Worm (Caenorhabditis elegans): Measurements from ENCODE around the gene Y57G11B.8.

Gene Y57G11B.8

ce11 chrIV:14614176-14614740, 35.8 kb upstream of the Y57G11B.8 start (continued):
- TF ChIP-seq unc-130 (GFP tag; optimal IDR thresholded peaks at IDR 0.05), result no peak
- no peak for TF ChIP-seq Y105C5A.15 (GFP tag; IDR thresholded peaks at IDR 0.05)
- TF ChIP-seq nhr-76 (tag; optimal IDR thresholded peaks at IDR 0.05), result no peak
- TF ChIP-seq F10B5.3 (tag; optimal IDR thresholded peaks at IDR 0.05), result no peak
- TF ChIP-seq nhr-11 (tag; optimal IDR thresholded peaks at IDR 0.05), result peak; percentile 8
- no peak for TF ChIP-seq ces-1 (GFP tag; optimal IDR thresholded peaks at IDR 0.05)
- TF ChIP-seq hif-1 (tag; optimal IDR thresholded peaks at IDR 0.05), result peak in 1 of 2 experiments; percentile 41
- TF ChIP-seq nhr-77 (tag; optimal IDR thresholded peaks at IDR 0.05), result no peak
- no peak for TF ChIP-seq Y75B8A.6 (GFP tag; IDR thresholded peaks at IDR 0.05)
- peak; percentile 10 for TF ChIP-seq cey-2 (tag; optimal IDR thresholded peaks at IDR 0.05; ENCODE audit: borderline replicate concordance, insufficient read depth)
- peak; percentile 11 for TF ChIP-seq nhr-6 (tag; optimal IDR thresholded peaks at IDR 0.05)
- no peak for TF ChIP-seq hmg-1.1 (GFP tag; IDR thresholded peaks at IDR 0.05)
- TF ChIP-seq hlh-30 (tag; optimal IDR thresholded peaks at IDR 0.05; ENCODE audit: insufficient read depth), result peak; percentile 67
- TF ChIP-seq unc-62 (GFP tag; optimal IDR thresholded peaks at IDR 0.05 in 1 of 2), result no peak
- TF ChIP-seq unc-62 (tag; optimal IDR thresholded peaks at IDR 0.05), result no peak
- TF ChIP-seq nhr-25 (tag; optimal IDR thresholded peaks at IDR 0.05; ENCODE audit: borderline replicate concordance, insufficient read depth), result no peak
- no peak for TF ChIP-seq F49E8.2 (tag; optimal IDR thresholded peaks at IDR 0.05; ENCODE audit: borderline replicate concordance)
- no peak for TF ChIP-seq T26A8.4 (GFP tag; IDR thresholded peaks at IDR 0.05)
- TF ChIP-seq fos-1 (tag; optimal IDR thresholded peaks at IDR 0.05), result no peak
- no peak for TF ChIP-seq snpc-4 (tag; optimal IDR thresholded peaks at IDR 0.05)
- TF ChIP-seq lin-1 (GFP tag; IDR thresholded peaks at IDR 0.05), result no peak
- TF ChIP-seq nhr-102 (tag; optimal IDR thresholded peaks at IDR 0.05), result no peak
- no peak for TF ChIP-seq ztf-11 (tag; optimal IDR thresholded peaks at IDR 0.05)
- TF ChIP-seq dmd-9 (GFP tag; IDR thresholded peaks at IDR 0.05), result no peak
- no peak for TF ChIP-seq sdz-12 (GFP tag; optimal IDR thresholded peaks at IDR 0.05)
- no peak for TF ChIP-seq tag-97 (GFP tag; IDR thresholded peaks at IDR 0.05)
- TF ChIP-seq set-16 (GFP tag; IDR thresholded peaks at IDR 0.05), result no peak
- TF ChIP-seq mdl-1 (tag; optimal IDR thresholded peaks at IDR 0.05), result peak in 1 of 2 experiments; percentile 77
- TF ChIP-seq mep-1 (tag; optimal IDR thresholded peaks at IDR 0.05), result peak; percentile 7
- no peak for TF ChIP-seq daf-12 (tag; optimal IDR thresholded peaks at IDR 0.05)
- no peak for TF ChIP-seq ZK546.5 (tag; optimal IDR thresholded peaks at IDR 0.05)
- no peak for TF ChIP-seq pqm-1 (tag; optimal IDR thresholded peaks at IDR 0.05)
- TF ChIP-seq pha-4 (GFP tag; IDR thresholded peaks at IDR 0.05), result no peak
- no peak for TF ChIP-seq pha-4 (tag; optimal IDR thresholded peaks at IDR 0.05)
- no peak for TF ChIP-seq mxl-2 (GFP tag; conservative IDR thresholded peaks at IDR 0.05)
- TF ChIP-seq zip-11 (GFP tag; IDR thresholded peaks at IDR 0.05), result no peak
- no peak for TF ChIP-seq ctbp-1 (GFP tag; IDR thresholded peaks at IDR 0.05)
- TF ChIP-seq zfp-3 (GFP tag; conservative IDR thresholded peaks at IDR 0.05), result no peak
- no peak for TF ChIP-seq dmd-8 (GFP tag; IDR thresholded peaks at IDR 0.05)
- TF ChIP-seq nhr-10 (tag; optimal IDR thresholded peaks at IDR 0.05), result peak; percentile 46
- no peak for TF ChIP-seq skn-1 (tag; optimal IDR thresholded peaks at IDR 0.05)
- TF ChIP-seq egl-27 (tag; optimal IDR thresholded peaks at IDR 0.05), result no peak
- TF ChIP-seq unc-39 (tag; optimal IDR thresholded peaks at IDR 0.05), result no peak
- TF ChIP-seq Y48G9A.11 (GFP tag; IDR thresholded peaks at IDR 0.05), result no peak
- TF ChIP-seq T20F7.1 (GFP tag; optimal IDR thresholded peaks at IDR 0.05), result no peak
- no peak for TF ChIP-seq fkh-10 (GFP tag; optimal IDR thresholded peaks at IDR 0.05)
- no peak for TF ChIP-seq daf-16 (GFP tag; optimal IDR thresholded peaks at IDR 0.05)
- no peak for TF ChIP-seq daf-16 (tag; optimal IDR thresholded peaks at IDR 0.05)
- no peak for TF ChIP-seq spr-3 (GFP tag; optimal IDR thresholded peaks at IDR 0.05)
- TF ChIP-seq zip-2 (tag; optimal IDR thresholded peaks at IDR 0.05), result no peak
- TF ChIP-seq dmd-6 (GFP tag; IDR thresholded peaks at IDR 0.05), result peak; percentile 68
- TF ChIP-seq dpl-1 (GFP tag; optimal IDR thresholded peaks at IDR 0.05), result no peak

Data from whole organism, L4 larva.